Worm (Caenorhabditis elegans): ENCODE data around the gene nhr-136.

ce11 chrV:12068437-12068836, 38.5 kb upstream of the nhr-136 start, which contains the start of gene kmo-2:
- TF ChIP-seq attf-3 (GFP tag; conservative IDR thresholded peaks at IDR 0.05) (no peak), ceh-91 (GFP tag; IDR thresholded peaks at IDR 0.05) (no peak), Y95B8A.8 (GFP tag; IDR thresholded peaks at IDR 0.05) (no peak), D2030.7 (GFP tag; IDR thresholded peaks at IDR 0.05) (no peak)

Measured in whole organism, young adult.